Worm (Caenorhabditis elegans): ENCODE results near the gene dyf-13.

Gene dyf-13

DNA sequence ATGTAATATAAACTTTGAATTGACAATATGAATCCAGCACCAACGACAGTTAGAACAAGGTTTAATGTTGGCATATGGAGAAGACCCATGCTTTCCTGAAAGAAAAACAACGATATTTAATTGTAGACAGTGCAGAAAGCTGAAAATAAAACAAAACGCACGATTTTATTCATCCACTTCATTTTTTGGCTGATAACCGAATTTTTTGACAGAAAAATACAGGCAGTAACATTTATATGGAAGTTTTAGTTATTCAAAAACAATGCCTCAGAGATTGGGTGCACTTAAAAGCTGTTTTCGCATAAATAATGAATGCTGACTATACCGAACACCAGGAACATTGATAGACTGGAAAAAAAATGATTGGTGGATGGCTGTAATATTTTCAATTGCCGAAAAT lies 5.4 kb downstream of the dyf-13 start, which contains the start of gene mfsd-13.2:
TSS of gene mfsd-13.2 (minus strand) at position 101 of the 400 bp plus-strand sequence.
- TF ChIP-seq mdl-1 (tag; optimal IDR thresholded peaks at IDR 0.05) (no peak), unc-62 (GFP tag; optimal IDR thresholded peaks at IDR 0.05 in 1 of 2) (peak in 1 of 2 experiments; percentile 76), unc-62 (tag; optimal IDR thresholded peaks at IDR 0.05) (no peak)

ce11 chrII:7161512-7161911 lies 9.6 kb downstream of the dyf-13 start, which contains the start of gene C27H5.12:
Gene C27H5.12 (minus strand): TSS chrII:7161612.
- no peak for TF ChIP-seq daf-19 (GFP tag; conservative IDR thresholded peaks at IDR 0.05)
- TF ChIP-seq ceh-20 (GFP tag; IDR thresholded peaks at IDR 0.05), result no peak
- no peak for TF ChIP-seq php-3 (GFP tag; IDR thresholded peaks at IDR 0.05)
- peak in 1 of 2 experiments; percentile 30 for TF ChIP-seq unc-62 (GFP tag; optimal IDR thresholded peaks at IDR 0.05 in 1 of 2)
- no peak for TF ChIP-seq unc-62 (tag; optimal IDR thresholded peaks at IDR 0.05)
- TF ChIP-seq ceh-44 (GFP tag; IDR thresholded peaks at IDR 0.05), result no peak
- TF ChIP-seq lin-38 (GFP tag; IDR thresholded peaks at IDR 0.05), result no peak
- no peak for TF ChIP-seq nhr-111 (GFP tag; optimal IDR thresholded peaks at IDR 0.05)
- no peak for TF ChIP-seq pqm-1 (tag; optimal IDR thresholded peaks at IDR 0.05)
- no peak for TF ChIP-seq mxl-2 (GFP tag; conservative IDR thresholded peaks at IDR 0.05)

- TF ChIP-seq pqm-1 (tag; optimal IDR thresholded peaks at IDR 0.05) (peak; percentile 69), Y105C5A.15 (GFP tag; IDR thresholded peaks at IDR 0.05) (no peak), hlh-11 (tag; optimal IDR thresholded peaks at IDR 0.05) (peak; percentile 75), mdl-1 (tag; optimal IDR thresholded peaks at IDR 0.05) (peak in 1 of 2 experiments; percentile 39), hlh-30 (tag; optimal IDR thresholded peaks at IDR 0.05; ENCODE audit: insufficient read depth) (peak; percentile 25), pha-4 (GFP tag; IDR thresholded peaks at IDR 0.05) (no peak), pha-4 (tag; optimal IDR thresholded peaks at IDR 0.05) (peak; percentile 42), dve-1 (tag; optimal IDR thresholded peaks at IDR 0.05; ENCODE audit: insufficient read depth) (peak; percentile 57), T20F7.1 (GFP tag; optimal IDR thresholded peaks at IDR 0.05) (peak; percentile 11), mdt-29 (GFP tag; IDR thresholded peaks at IDR 0.05) (no peak), dmd-6 (GFP tag; IDR thresholded peaks at IDR 0.05) (peak; percentile 78), lin-1 (GFP tag; IDR thresholded peaks at IDR 0.05) (no peak), F26F4.8 (GFP tag; conservative IDR thresholded peaks at IDR 0.05) (no peak), nhr-111 (GFP tag; optimal IDR thresholded peaks at IDR 0.05) (no peak), php-3 (GFP tag; IDR thresholded peaks at IDR 0.05) (peak; percentile 68), nhr-77 (tag; optimal IDR thresholded peaks at IDR 0.05) (peak; percentile 68), nhr-28 (tag; optimal IDR thresholded peaks at IDR 0.05) (peak; percentile 93), mxl-3 (GFP tag; optimal IDR thresholded peaks at IDR 0.05) (peak; percentile 33), daf-16 (GFP tag; optimal IDR thresholded peaks at IDR 0.05) (no peak), daf-16 (tag; optimal IDR thresholded peaks at IDR 0.05) (peak; percentile 95), unc-62 (GFP tag; optimal IDR thresholded peaks at IDR 0.05 in 1 of 2) (peak in 1 of 2 experiments; percentile 69), unc-62 (tag; optimal IDR thresholded peaks at IDR 0.05) (no peak), lsy-2 (tag; optimal IDR thresholded peaks at IDR 0.05) (peak in 1 of 2 experiments; percentile 36), mxl-2 (GFP tag; conservative IDR thresholded peaks at IDR 0.05) (peak; percentile 79; the same call in 1 of the 2 replicates), nhr-48 (tag; optimal IDR thresholded peaks at IDR 0.05) (peak; percentile 19), lin-38 (GFP tag; IDR thresholded peaks at IDR 0.05) (no peak)
These were observed 13.7 kb downstream of the dyf-13 start for ce11 chrII:7157415-7157814.

ce11 chrII:7155392-7155791 lies 15.8 kb downstream of the dyf-13 start, which contains the start of gene C27H5.2:
Gene C27H5.2 (plus strand): TSS chrII:7155581.
- TF ChIP-seq mes-2 (tag; optimal IDR thresholded peaks at IDR 0.05; ENCODE audit: poor library complexity, severe bottlenecking), result peak; percentile 47
- peak; percentile 84 for TF ChIP-seq ama-1 (optimal IDR thresholded peaks at IDR 0.05)
- 0 out of 2 replicates have a peak, but pooled peaks have one; percentile 18 for TF ChIP-seq hmg-1.1 (GFP tag; IDR thresholded peaks at IDR 0.05)
- no peak for TF ChIP-seq aly-2 (tag; optimal IDR thresholded peaks at IDR 0.05)
- peak; percentile 26 for TF ChIP-seq nhr-28 (tag; optimal IDR thresholded peaks at IDR 0.05)
- no peak for TF ChIP-seq ZK546.5 (tag; optimal IDR thresholded peaks at IDR 0.05)
- no peak for TF ChIP-seq ceh-82 (tag; optimal IDR thresholded peaks at IDR 0.05)
- TF ChIP-seq hlh-11 (tag; optimal IDR thresholded peaks at IDR 0.05), result peak; percentile 68
- TF ChIP-seq dmd-6 (GFP tag; IDR thresholded peaks at IDR 0.05), result peak; percentile 7; the same call in 1 of the 2 replicates
- peak; percentile 8 for TF ChIP-seq dve-1 (tag; optimal IDR thresholded peaks at IDR 0.05; ENCODE audit: insufficient read depth)
- TF ChIP-seq zip-11 (GFP tag; IDR thresholded peaks at IDR 0.05), result no peak
- peak; percentile 29 for TF ChIP-seq mep-1 (tag; optimal IDR thresholded peaks at IDR 0.05)
- TF ChIP-seq nhr-102 (tag; optimal IDR thresholded peaks at IDR 0.05), result peak; percentile 20
- no peak for TF ChIP-seq dmd-9 (GFP tag; IDR thresholded peaks at IDR 0.05)
- no peak for TF ChIP-seq saeg-2 (GFP tag; IDR thresholded peaks at IDR 0.05)
- TF ChIP-seq lsy-2 (tag; optimal IDR thresholded peaks at IDR 0.05), result no peak
- no peak for TF ChIP-seq lin-13 (GFP tag; optimal IDR thresholded peaks at IDR 0.05)
- TF ChIP-seq nhr-10 (tag; optimal IDR thresholded peaks at IDR 0.05), result no peak
- no peak for TF ChIP-seq daf-8 (GFP tag; IDR thresholded peaks at IDR 0.05)
- peak; percentile 8 for TF ChIP-seq hlh-30 (tag; optimal IDR thresholded peaks at IDR 0.05; ENCODE audit: insufficient read depth)

Measured in whole organism, L4 larva.